Worm (Caenorhabditis elegans) whole organism, dauer: ENCODE measurements around the gene arrd-4.
"Not testable (repeated sequence)": the region's sequence is repeated elsewhere in the genome, so short reads cannot be mapped to it uniquely, and the experiment has no call there.

Experiments
- unc-62 ChIP-seq: sonication (generic microtip); optimal IDR thresholded peaks from 2 replicates; lab custom pipeline; 2017; ENCODE audit warnings: missing biosample characterization, missing genetic modification reagents, missing genetic modification characterization

Gene arrd-4

ce11 chrII:9838260-9838935 lies at the start of gene arrd-4:
Gene arrd-4 (minus strand): TSS chrII:9838310.
- no peak for TF ChIP-seq unc-62

DNA sequence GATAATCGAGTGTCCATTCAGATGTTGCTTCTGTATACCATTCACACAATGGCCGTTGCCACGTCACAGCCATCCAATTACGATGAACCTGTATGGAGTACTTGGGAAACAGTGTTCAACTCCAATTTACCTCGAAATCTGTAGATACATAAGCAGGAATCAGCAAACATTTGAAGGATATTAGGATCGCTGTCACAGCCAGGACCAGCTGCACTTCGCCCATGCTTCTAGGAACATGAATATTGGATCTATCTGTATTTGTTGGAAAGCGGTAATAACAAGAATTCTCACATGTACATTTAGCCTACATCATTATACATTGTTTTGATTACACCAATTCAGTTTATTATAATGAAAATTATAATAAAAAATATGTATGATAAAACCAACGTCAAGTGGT lies 48.1 kb upstream of the arrd-4 start, which contains the start of gene algn-8:
Gene algn-8, minus strand, starts transcription at position 227 of the 400 bp plus-strand sequence.
- TF ChIP-seq unc-62: no peak

ce11 chrII:9880826-9881225 lies 42.7 kb upstream of the arrd-4 start, which contains the start of gene C08H9.15:
Gene C08H9.15 (plus strand): TSS chrII:9881193.
- TF ChIP-seq unc-62: no peak

ce11 chrII:9879815-9880214 lies 41.7 kb upstream of the arrd-4 start:
- no peak for TF ChIP-seq unc-62

- no peak for TF ChIP-seq unc-62
Measured at ce11 chrII:9874508-9875229, 36.6 kb upstream of the arrd-4 start, which contains the start of the genes chil-2 and ctsa-3.2. Gene chil-2 (minus strand): TSS chrII:9874608. Gene ctsa-3.2 (plus strand): TSS chrII:9875179.

- TF ChIP-seq unc-62: no peak
Measured at ce11 chrII:9872961-9873360, 34.9 kb upstream of the arrd-4 start, which contains the start of gene chil-8. Gene chil-8 (minus strand): TSS chrII:9873061.

- no peak for TF ChIP-seq unc-62
Measured at ce11 chrII:9871061-9871460, 33.0 kb upstream of the arrd-4 start, which contains the start of gene chil-7. Gene chil-7 (minus strand): TSS chrII:9871172.

ce11 chrII:9868698-9869097 lies 30.6 kb upstream of the arrd-4 start, which contains the start of gene old-1:
Gene old-1 (minus strand): TSS chrII:9868747.
- TF ChIP-seq unc-62: no peak

- no peak for TF ChIP-seq unc-62
Measured at ce11 chrII:9868207-9868606, 30.1 kb upstream of the arrd-4 start.

DNA sequence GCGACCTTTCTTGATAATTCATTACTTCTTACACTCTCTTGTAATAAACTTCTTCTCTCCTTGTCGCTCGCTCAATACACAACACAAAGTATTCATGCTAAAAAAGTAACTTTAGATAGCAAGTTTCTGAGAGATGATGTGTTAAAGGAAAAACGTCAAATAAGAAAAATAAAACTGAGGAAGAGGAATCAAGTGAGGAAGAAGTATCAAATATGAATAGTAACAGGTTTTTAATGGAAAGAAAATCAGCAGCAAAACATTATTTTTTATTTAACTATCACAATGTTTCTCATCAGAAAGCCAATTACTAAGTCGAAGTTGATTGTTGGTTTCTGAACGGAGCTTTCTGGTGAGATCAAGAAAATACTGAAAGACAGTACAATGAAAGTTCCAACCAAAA lies 28.3 kb upstream of the arrd-4 start, which contains the start of gene chil-1:
Gene chil-1, minus strand, starts transcription at position 101 of the 400 bp plus-strand sequence.
- TF ChIP-seq unc-62: not testable (repeated sequence)

DNA sequence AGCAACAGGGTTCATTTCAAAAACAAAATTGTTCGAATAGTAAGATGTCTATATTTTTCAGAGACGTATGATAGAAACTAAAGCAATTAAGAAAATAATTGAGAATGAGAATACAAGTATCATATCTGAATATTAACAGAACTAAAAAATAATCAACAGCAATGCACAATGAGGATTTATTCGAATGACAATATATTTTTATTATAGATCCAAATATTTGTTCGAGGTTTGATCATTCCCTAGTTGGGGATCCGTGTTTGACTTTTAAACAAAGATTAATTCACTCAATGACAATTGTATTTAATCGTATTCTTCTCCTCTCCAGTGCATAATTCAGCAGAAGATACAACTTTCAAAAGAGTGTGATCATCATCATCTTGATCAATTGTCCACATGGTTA lies 24.0 kb upstream of the arrd-4 start, which contains the start of gene C08H9.18:
Gene C08H9.18, minus strand, starts transcription at position 101 of the 400 bp plus-strand sequence.
- no peak for TF ChIP-seq unc-62

DNA sequence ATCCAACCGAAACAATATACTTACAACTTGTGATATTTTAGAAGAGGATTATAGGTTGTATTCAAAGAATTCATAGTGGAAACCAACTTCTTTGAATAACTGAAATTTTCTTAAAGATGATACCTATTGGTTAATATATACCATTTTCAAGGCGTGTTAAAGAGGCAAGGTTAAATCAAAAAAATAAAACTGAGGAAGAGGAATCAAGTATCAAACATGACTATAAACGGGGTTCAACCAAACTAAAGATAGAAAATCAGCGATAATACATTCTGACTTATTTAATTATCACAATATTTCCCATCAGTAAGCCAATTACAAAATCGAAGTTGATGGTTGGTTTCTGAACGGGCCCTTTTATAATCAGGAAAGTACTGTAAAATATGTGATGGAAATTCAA lies 23.3 kb upstream of the arrd-4 start, which contains the start of gene chil-3:
Gene chil-3, minus strand, starts transcription at position 101 of the 400 bp plus-strand sequence.
- TF ChIP-seq unc-62: no peak

ce11 chrII:9859575-9859974 lies 21.5 kb upstream of the arrd-4 start, which contains the start of gene chil-5:
Gene chil-5 (minus strand): TSS chrII:9859675.
- no peak for TF ChIP-seq unc-62

DNA sequence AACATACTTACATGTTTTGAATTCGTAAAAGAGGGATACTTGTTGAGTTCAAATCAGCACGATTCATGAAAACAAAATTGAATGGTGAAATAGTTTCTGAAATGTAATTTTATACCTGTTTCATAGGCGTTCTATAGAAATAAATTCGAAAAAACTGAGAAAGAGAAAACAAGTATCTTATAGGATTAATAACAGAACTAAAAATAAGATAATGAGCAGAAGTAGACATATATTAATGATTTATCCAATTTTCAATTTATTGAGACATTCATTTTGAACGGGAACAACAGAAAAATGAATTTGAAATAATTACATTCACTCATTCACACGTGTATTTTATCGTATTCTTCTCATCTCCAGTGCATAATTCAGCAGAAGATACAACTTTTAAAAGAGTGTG lies 19.7 kb upstream of the arrd-4 start, which contains the start of gene chil-6:
Gene chil-6, minus strand, starts transcription at position 101 of the 400 bp plus-strand sequence.
- no peak for TF ChIP-seq unc-62

DNA sequence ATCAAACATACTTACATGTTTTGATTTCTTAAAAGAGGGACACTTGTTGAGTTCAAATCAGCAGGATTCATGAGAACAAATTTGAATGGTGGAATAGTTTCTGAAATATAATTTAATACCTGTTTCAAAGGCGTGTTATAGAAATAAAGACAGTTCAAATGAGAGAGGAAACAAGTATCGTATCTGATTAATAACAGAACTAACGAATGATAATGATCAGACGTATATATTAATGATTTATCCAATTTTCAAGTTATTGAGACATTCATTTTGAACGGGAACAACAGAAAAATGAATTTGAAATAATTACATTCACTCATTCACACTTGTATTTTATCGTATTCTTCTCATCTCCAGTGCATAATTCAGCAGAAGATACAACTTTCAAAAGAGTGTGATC lies 17.5 kb upstream of the arrd-4 start, which contains the start of gene chil-4:
Gene chil-4, minus strand, starts transcription at position 101 of the 400 bp plus-strand sequence.
- no peak for TF ChIP-seq unc-62

DNA sequence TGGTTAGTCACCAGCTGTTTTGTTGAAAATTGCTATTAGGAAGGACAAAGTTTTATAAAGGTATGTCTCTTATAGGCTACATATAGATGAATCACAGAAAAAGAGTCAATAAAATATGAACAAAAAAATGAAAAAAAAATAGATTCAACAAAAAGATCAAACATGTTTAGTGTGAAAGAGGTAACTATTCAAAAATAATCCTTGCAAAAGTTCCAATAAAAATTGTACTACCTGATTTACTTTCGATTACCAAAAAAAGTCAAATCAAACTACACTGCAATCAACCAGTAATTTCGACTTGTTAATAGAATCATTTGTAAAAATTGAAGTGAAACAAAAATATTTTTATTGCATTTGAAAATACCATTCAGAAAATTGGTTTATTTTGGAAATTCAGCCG lies 12.8 kb upstream of the arrd-4 start, which contains the start of gene ZK938.10:
Gene ZK938.10, minus strand, starts transcription at position 101 of the 400 bp plus-strand sequence.
- TF ChIP-seq unc-62: no peak

ce11 chrII:9849497-9849896 lies 11.4 kb upstream of the arrd-4 start, which contains the start of gene old-2:
Gene old-2 (minus strand): TSS chrII:9849597.
- TF ChIP-seq unc-62: no peak
